Fruit fly (Drosophila melanogaster) whole organism, embryonic: ENCODE results near the gene CG42676.

Experiments
- CG11695 ChIP-seq: fragments of 200-800 bp; sonication (Bioruptor generic); IDR thresholded peaks from 3 replicates; pipeline ENCODE4 v1.3.6; 2022; ENCODE audit warnings: missing biosample characterization, missing genetic modification characterization
- CG8478 ChIP-seq: fragments of >200 bp; optimal IDR thresholded peaks from 2 replicates; lab custom pipeline; 2018
- CG8944 ChIP-seq: fragments of 200-800 bp; sonication (Bioruptor generic); optimal IDR thresholded peaks from 3 replicates; lab custom pipeline; 2016; ENCODE audit warnings: missing biosample characterization, missing genetic modification characterization
- CG9797 ChIP-seq: fragments of 200-800 bp; sonication (Bioruptor generic); optimal IDR thresholded peaks from 3 replicates; lab custom pipeline; 2018; ENCODE audit warnings: missing biosample characterization, mild to moderate bottlenecking, missing genetic modification characterization
- Hr78 ChIP-seq, 2 experiments: fragments of 200-800 bp in 1 of 2; fragments of >200 bp in 1 of 2; sonication (Bioruptor generic) in 1 of 2; optimal IDR thresholded peaks; 2 replicates each; lab custom pipeline; 2017 to 2019; ENCODE audit warnings: missing biosample characterization in 2 of 2, missing genetic modification characterization in 2 of 2, mild to moderate bottlenecking in 1 of 2, moderate library complexity in 1 of 2
- bsh ChIP-seq, 2 experiments: fragments of 200-800 bp; sonication (Bioruptor generic); optimal IDR thresholded peaks; 2 replicates each; lab custom pipeline; 2017 to 2018; ENCODE audit warnings: mild to moderate bottlenecking in 2 of 2, missing biosample characterization in 2 of 2, missing genetic modification characterization in 2 of 2, moderate library complexity in 1 of 2
- cas ChIP-seq: fragments of 200-800 bp; sonication (Bioruptor generic); IDR thresholded peaks from 2 replicates; pipeline ENCODE4 v1.3.6; 2022; ENCODE audit warnings: missing biosample characterization, missing genetic modification characterization
- grau ChIP-seq: fragments of 200-800 bp; optimal IDR thresholded peaks from 3 replicates; lab custom pipeline; 2019; ENCODE audit warnings: missing biosample characterization, mild to moderate bottlenecking, missing genetic modification characterization, moderate library complexity
- ssp ChIP-seq: fragments of 200-800 bp; sonication (Bioruptor generic); IDR thresholded peaks from 2 replicates; pipeline ENCODE4 v1.3.6; 2022; ENCODE audit warnings: missing biosample characterization, missing genetic modification characterization
- usp ChIP-seq: fragments of >200 bp; optimal IDR thresholded peaks from 2 replicates; lab custom pipeline; 2017; ENCODE audit warnings: missing biosample characterization, missing genetic modification characterization

DNA sequence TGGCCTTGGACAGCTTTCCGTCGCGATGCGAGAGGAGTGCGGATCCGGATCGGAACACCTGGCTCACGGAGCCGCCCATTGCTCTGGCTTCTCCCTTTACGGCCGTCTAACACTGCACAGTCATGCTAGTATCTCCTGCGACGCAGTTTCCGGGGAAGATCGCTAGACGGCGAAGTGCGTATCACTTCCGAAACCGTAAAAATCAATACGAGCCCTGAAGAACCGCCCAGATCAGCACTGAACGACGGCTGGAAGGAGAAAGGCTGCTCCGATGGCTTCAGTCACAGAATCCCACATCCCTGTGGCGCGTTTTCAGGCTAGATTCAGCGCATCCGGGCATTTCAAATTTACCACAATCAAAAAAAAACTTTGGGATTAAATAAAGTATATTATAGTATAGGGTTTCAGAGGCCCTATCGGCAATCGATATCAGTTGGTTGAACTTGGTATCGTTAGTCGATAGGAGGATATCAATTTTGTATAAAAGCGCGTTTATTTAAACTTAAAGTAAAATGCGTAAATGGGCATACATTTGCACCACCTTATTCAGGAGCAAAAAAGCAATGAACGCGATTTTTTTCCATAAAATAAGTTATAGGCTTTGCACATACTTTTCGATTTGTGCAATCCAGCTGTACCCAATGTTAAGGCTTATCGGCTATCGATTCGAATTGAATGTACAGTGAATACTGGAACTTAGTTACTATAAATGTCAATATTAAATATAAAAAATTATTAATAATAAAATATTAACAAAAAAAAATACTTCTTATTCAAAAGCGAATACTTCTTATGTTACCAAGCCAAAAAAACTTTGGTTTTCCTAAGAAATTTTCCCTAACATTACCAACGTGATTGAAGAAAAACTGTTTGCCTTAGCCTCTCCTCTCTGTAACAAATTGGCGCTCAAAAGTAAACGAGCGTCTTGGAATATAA is 27.9 kb upstream of the CG42676 start, which contains the start of the genes CG13933 and PolD2:
- TF ChIP-seq usp (GFP tag; lab: Kevin White, UChicago), result no peak
- peak; percentile 100 for TF ChIP-seq grau
- TF ChIP-seq ssp (GFP tag; lab: Robert Waterston, UW), result peak; percentile 88
- peak; percentile 94 for TF ChIP-seq CG11695 (GFP tag; lab: Robert Waterston, UW)
- peak in 1 of 2 experiments; percentile 100 for TF ChIP-seq bsh (GFP tag; optimal IDR thresholded peaks at IDR 0.05; lab: Kevin White, UChicago)
- no peak for TF ChIP-seq CG9797 (GFP tag; lab: Kevin White, UChicago)
- TF ChIP-seq cas (GFP tag; lab: Robert Waterston, UW), result peak; percentile 90
- TF ChIP-seq CG8478, result no peak
- TF ChIP-seq Hr78 (GFP tag; optimal IDR thresholded peaks at IDR 0.05; lab: Kevin White, UChicago), result no peak
- TF ChIP-seq CG8944 (GFP tag; lab: Kevin White, UChicago), result peak; percentile 79
